Fruit fly (Drosophila melanogaster) whole organism, prepupa: ENCODE data around the gene CG7130.

Experiments
- CG10631 ChIP-seq: fragments of 200-800 bp; sonication (Bioruptor generic); optimal IDR thresholded peaks from 2 replicates; lab custom pipeline; 2016; ENCODE audit warnings: missing biosample characterization, missing genetic modification characterization
- CG10669 ChIP-seq: fragments of 200-800 bp; sonication (Bioruptor generic); optimal IDR thresholded peaks from 3 replicates; lab custom pipeline; 2018; ENCODE audit warnings: missing biosample characterization, mild to moderate bottlenecking, missing genetic modification characterization, moderate library complexity
- CG11294 ChIP-seq: fragments of 200-800 bp; sonication (Bioruptor generic); IDR thresholded peaks from 2 replicates; pipeline ENCODE4 v1.3.6; 2022; ENCODE audit warnings: missing biosample characterization, missing genetic modification characterization
- CG11762 ChIP-seq: fragments of 200-800 bp; sonication (Bioruptor generic); optimal IDR thresholded peaks from 3 replicates; lab custom pipeline; 2016; ENCODE audit warnings: missing biosample characterization, missing genetic modification characterization; ENCODE audit not compliant: insufficient read depth
- CG11902 ChIP-seq: fragments of 200-800 bp; sonication (Bioruptor generic); optimal IDR thresholded peaks from 3 replicates; lab custom pipeline; 2016; ENCODE audit warnings: missing biosample characterization, missing genetic modification characterization
- CG15336 ChIP-seq: fragments of 200-800 bp; sonication (Bioruptor generic); IDR thresholded peaks from 2 replicates; pipeline ENCODE4 v1.3.6; 2022; ENCODE audit warnings: missing biosample characterization, missing genetic modification characterization
- CG1621 ChIP-seq: fragments of 200-800 bp; sonication (Bioruptor generic); optimal IDR thresholded peaks from 3 replicates; lab custom pipeline; 2018; ENCODE audit warnings: missing biosample characterization, mild to moderate bottlenecking, missing genetic modification characterization
- CG16779 ChIP-seq: fragments of 200-800 bp; sonication (Bioruptor generic); optimal IDR thresholded peaks from 3 replicates; lab custom pipeline; 2017; ENCODE audit warnings: missing biosample characterization, mild to moderate bottlenecking, missing genetic modification characterization
- CG31627 ChIP-seq: fragments of 200-800 bp; sonication (Bioruptor generic); optimal IDR thresholded peaks from 3 replicates; lab custom pipeline; 2016; ENCODE audit warnings: missing biosample characterization, missing genetic modification characterization
- CG32006 ChIP-seq: fragments of 200-800 bp; sonication (Bioruptor generic); optimal IDR thresholded peaks from 3 replicates; lab custom pipeline; 2017; ENCODE audit warnings: missing biosample characterization, mild to moderate bottlenecking, missing genetic modification characterization
- CG34406 ChIP-seq: fragments of 200-800 bp; sonication (Bioruptor generic); optimal IDR thresholded peaks from 3 replicates; lab custom pipeline; 2016; ENCODE audit warnings: missing biosample characterization, missing genetic modification characterization
- CG3919 ChIP-seq: fragments of 200-800 bp; sonication (Bioruptor generic); optimal IDR thresholded peaks from 3 replicates; lab custom pipeline; 2016; ENCODE audit warnings: missing biosample characterization, missing genetic modification characterization
- CG4318 ChIP-seq: fragments of 200-800 bp; sonication (Bioruptor generic); optimal IDR thresholded peaks from 3 replicates; lab custom pipeline; 2017; ENCODE audit warnings: missing biosample characterization, mild to moderate bottlenecking, missing genetic modification characterization
- CG6163 ChIP-seq: fragments of 200-800 bp; sonication (Bioruptor generic); IDR thresholded peaks from 3 replicates; pipeline ENCODE4 v1.3.6; 2022; ENCODE audit warnings: missing biosample characterization, missing genetic modification characterization
- CG6276 ChIP-seq: fragments of 200-800 bp; sonication (Bioruptor generic); optimal IDR thresholded peaks from 2 replicates; lab custom pipeline; 2017; ENCODE audit warnings: missing biosample characterization, mild to moderate bottlenecking, missing genetic modification characterization
- CG6792 ChIP-seq: fragments of 200-800 bp; sonication (Bioruptor generic); optimal IDR thresholded peaks from 3 replicates; lab custom pipeline; 2016; ENCODE audit warnings: missing biosample characterization, missing genetic modification characterization
- CG6808 ChIP-seq: fragments of 200-800 bp; sonication (Bioruptor generic); optimal IDR thresholded peaks from 3 replicates; lab custom pipeline; 2017; ENCODE audit warnings: missing biosample characterization, missing genetic modification characterization, mild to moderate bottlenecking, moderate library complexity, missing genetic modification reagents
- CG6854 ChIP-seq: fragments of 200-800 bp; sonication (Bioruptor generic); optimal IDR thresholded peaks from 2 replicates; lab custom pipeline; 2017; ENCODE audit warnings: missing biosample characterization, mild to moderate bottlenecking, missing genetic modification characterization
- CG7368 ChIP-seq: fragments of 200-800 bp; sonication (Bioruptor generic); optimal IDR thresholded peaks from 3 replicates; lab custom pipeline; 2016; ENCODE audit warnings: missing biosample characterization, missing genetic modification characterization
- CG8119 ChIP-seq: fragments of 200-800 bp; sonication (Bioruptor generic); IDR thresholded peaks from 3 replicates; pipeline ENCODE4 v1.3.6; 2022; ENCODE audit warnings: missing biosample characterization, missing genetic modification characterization
- CG8632 ChIP-seq: fragments of 200-800 bp; sonication (Bioruptor generic); optimal IDR thresholded peaks from 3 replicates; lab custom pipeline; 2016; ENCODE audit warnings: missing biosample characterization, missing genetic modification characterization
- Eip75B ChIP-seq: fragments of 200-800 bp; sonication (Bioruptor generic); optimal IDR thresholded peaks from 3 replicates; lab custom pipeline; 2016; ENCODE audit warnings: missing biosample characterization, missing genetic modification characterization
- Ets21C ChIP-seq: fragments of 200-800 bp; sonication (Bioruptor generic); optimal IDR thresholded peaks from 3 replicates; lab custom pipeline; 2016; ENCODE audit warnings: missing biosample characterization, missing genetic modification characterization
- Ets96B ChIP-seq: fragments of 200-800 bp; optimal IDR thresholded peaks from 2 replicates; lab custom pipeline; 2019; ENCODE audit warnings: missing biosample characterization, mild to moderate bottlenecking, missing genetic modification characterization, moderate library complexity
- Gug ChIP-seq: fragments of 200-800 bp; sonication (Bioruptor generic); IDR thresholded peaks from 2 replicates; pipeline ENCODE4 v1.3.6; 2022; ENCODE audit warnings: missing biosample characterization, missing genetic modification characterization
- Hr38 ChIP-seq: sonication (Bioruptor generic); optimal IDR thresholded peaks from 2 replicates; lab custom pipeline; 2016; ENCODE audit warnings: missing biosample characterization, missing genetic modification characterization
- Hr39 ChIP-seq: fragments of 200-800 bp; sonication (Bioruptor generic); optimal IDR thresholded peaks from 2 replicates; lab custom pipeline; 2016; ENCODE audit warnings: missing biosample characterization, missing genetic modification characterization
- Hr4 ChIP-seq: fragments of 200-800 bp; sonication (Bioruptor generic); optimal IDR thresholded peaks from 3 replicates; lab custom pipeline; 2016; ENCODE audit warnings: missing biosample characterization, missing genetic modification characterization
- Lpt ChIP-seq: fragments of 200-800 bp; sonication (Bioruptor generic); optimal IDR thresholded peaks from 3 replicates; lab custom pipeline; 2016; ENCODE audit warnings: missing biosample characterization, missing genetic modification characterization
- Met ChIP-seq: fragments of 200-800 bp; sonication (Bioruptor generic); optimal IDR thresholded peaks from 3 replicates; lab custom pipeline; 2016; ENCODE audit warnings: missing biosample characterization, missing genetic modification characterization
- OdsH ChIP-seq: fragments of 200-800 bp; sonication (Bioruptor generic); optimal IDR thresholded peaks from 3 replicates; lab custom pipeline; 2016; ENCODE audit warnings: missing biosample characterization, missing genetic modification characterization
- Smox ChIP-seq: fragments of 200-800 bp; sonication (Bioruptor generic); optimal IDR thresholded peaks from 3 replicates; lab custom pipeline; 2016; ENCODE audit warnings: missing biosample characterization, missing genetic modification characterization
- Sox14 ChIP-seq: fragments of 200-800 bp; sonication (Bioruptor generic); optimal IDR thresholded peaks from 3 replicates; lab custom pipeline; 2016; ENCODE audit warnings: missing biosample characterization, missing genetic modification characterization
- Sox15 ChIP-seq: fragments of 200-800 bp; sonication (Bioruptor generic); optimal IDR thresholded peaks from 3 replicates; lab custom pipeline; 2016; ENCODE audit warnings: missing biosample characterization, missing genetic modification characterization
- achi ChIP-seq: fragments of 200-800 bp; sonication (Bioruptor generic); optimal IDR thresholded peaks from 3 replicates; lab custom pipeline; 2016; ENCODE audit warnings: missing biosample characterization, missing genetic modification characterization
- cyc ChIP-seq: fragments of 200-800 bp; sonication (Bioruptor generic); optimal IDR thresholded peaks from 3 replicates; lab custom pipeline; 2016; ENCODE audit warnings: missing biosample characterization, missing genetic modification characterization
- dac ChIP-seq: fragments of 200-800 bp; sonication (Bioruptor generic); optimal IDR thresholded peaks from 2 replicates; lab custom pipeline; 2017; ENCODE audit warnings: missing biosample characterization, mild to moderate bottlenecking, missing genetic modification characterization
- dsx ChIP-seq: fragments of 200-800 bp; optimal IDR thresholded peaks from 3 replicates; lab custom pipeline; 2019; ENCODE audit warnings: missing biosample characterization, mild to moderate bottlenecking, missing genetic modification characterization, moderate library complexity; ENCODE audit not compliant: poor library complexity, severe bottlenecking
- esn ChIP-seq: fragments of 200-800 bp; sonication (Bioruptor generic); optimal IDR thresholded peaks from 2 replicates; lab custom pipeline; 2016; ENCODE audit warnings: missing biosample characterization, mild to moderate bottlenecking, missing genetic modification characterization, moderate library complexity
- fd59A ChIP-seq: fragments of 200-800 bp; sonication (Bioruptor generic); optimal IDR thresholded peaks from 2 replicates; lab custom pipeline; 2017; ENCODE audit warnings: missing biosample characterization, mild to moderate bottlenecking, missing genetic modification characterization, missing genetic modification reagents
- fd85E ChIP-seq: fragments of 200-800 bp; sonication (Bioruptor generic); optimal IDR thresholded peaks from 3 replicates; lab custom pipeline; 2016; ENCODE audit warnings: missing biosample characterization, missing genetic modification characterization
- fkh ChIP-seq: fragments of 200-800 bp; sonication (Bioruptor generic); optimal IDR thresholded peaks from 3 replicates; lab custom pipeline; 2017; ENCODE audit warnings: missing biosample characterization, mild to moderate bottlenecking, missing genetic modification characterization, moderate library complexity
- lz ChIP-seq: fragments of 200-800 bp; sonication (Bioruptor generic); optimal IDR thresholded peaks from 3 replicates; lab custom pipeline; 2016; ENCODE audit warnings: missing biosample characterization, missing genetic modification characterization
- net ChIP-seq: fragments of 200-800 bp; sonication (Bioruptor generic); optimal IDR thresholded peaks from 3 replicates; lab custom pipeline; 2016; ENCODE audit warnings: missing biosample characterization, missing genetic modification characterization
- pdm3 ChIP-seq: fragments of 200-800 bp; sonication (Bioruptor generic); optimal IDR thresholded peaks from 3 replicates; lab custom pipeline; 2016; ENCODE audit warnings: missing biosample characterization, missing genetic modification characterization
- salr ChIP-seq, 2 experiments: fragments of 200-800 bp; sonication (Bioruptor generic); optimal IDR thresholded peaks; 3 replicates each; lab custom pipeline; 2016 to 2018; ENCODE audit warnings: missing biosample characterization in 2 of 2, missing genetic modification characterization in 2 of 2, mild to moderate bottlenecking in 1 of 2
- spab ChIP-seq: fragments of 200-800 bp; sonication (Bioruptor generic); optimal IDR thresholded peaks from 2 replicates; lab custom pipeline; 2017; ENCODE audit warnings: missing biosample characterization, mild to moderate bottlenecking, missing genetic modification characterization, missing genetic modification reagents
- ss ChIP-seq, 2 experiments: fragments of 200-800 bp; sonication (Bioruptor generic); optimal IDR thresholded peaks; 2 replicates in 1 of 2; 3 replicates in 1 of 2; lab custom pipeline; 2017 to 2018; ENCODE audit warnings: mild to moderate bottlenecking in 2 of 2, missing biosample characterization in 2 of 2, missing genetic modification characterization in 2 of 2, moderate library complexity in 1 of 2
- topi ChIP-seq: fragments of 200-800 bp; sonication (Bioruptor generic); optimal IDR thresholded peaks from 3 replicates; lab custom pipeline; 2016; ENCODE audit warnings: missing biosample characterization, missing genetic modification characterization
- vri ChIP-seq: fragments of 200-800 bp; sonication (Bioruptor generic); optimal IDR thresholded peaks from 3 replicates; lab custom pipeline; 2016; ENCODE audit warnings: missing biosample characterization, mild to moderate bottlenecking, missing genetic modification characterization

Gene CG7130

dm6 chr3L:22075706-22076398 lies at the start of gene CG7130, which contains the start of gene RpLP0:
Gene CG7130, minus strand, starts transcription at chr3L:22075756.
Gene RpLP0, plus strand, starts transcription at chr3L:22075867.
- TF ChIP-seq CG7368 (GFP tag; lab: Kevin White, UChicago) (peak; percentile 84), CG15336 (GFP tag; lab: Robert Waterston, UW) (peak; percentile 38; the same call in 1 of the 2 replicates), CG6276 (peak; percentile 44), net (GFP tag; lab: Kevin White, UChicago) (peak; percentile 88), CG6808 (GFP tag; lab: Kevin White, UChicago) (peak; percentile 72), CG8632 (GFP tag; lab: Kevin White, UChicago) (peak; percentile 73), CG6792 (peak; percentile 77), CG8119 (peak; percentile 38; the same call in 2 of the 3 replicates), Smox (peak; percentile 77), CG4318 (GFP tag; lab: Kevin White, UChicago) (no peak), lz (GFP tag; lab: Kevin White, UChicago) (peak; percentile 89), CG31627 (peak; percentile 85), dac (GFP tag; lab: Kevin White, UChicago) (peak; percentile 76), CG32006 (peak; percentile 61), achi (peak; percentile 84), Ets96B (tag; lab: Kevin White, UChicago) (peak; percentile 43), pdm3 (GFP tag; lab: Kevin White, UChicago) (peak; percentile 85), Gug (GFP tag; lab: Robert Waterston, UW) (no peak), Sox15 (GFP tag; lab: Kevin White, UChicago) (peak; percentile 40), dsx (GFP tag; lab: Kevin White, UChicago) (peak; percentile 54), Hr38 (GFP tag; lab: Kevin White, UChicago) (no peak), spab (GFP tag; lab: Kevin White, UChicago) (peak; percentile 73), topi (GFP tag; lab: Kevin White, UChicago) (peak; percentile 89), Sox14 (GFP tag; lab: Kevin White, UChicago) (peak; percentile 81), CG1621 (peak; percentile 78), Lpt (peak; percentile 41), fd59A (peak; percentile 70), CG10669 (GFP tag; lab: Kevin White, UChicago) (peak; percentile 75), Hr4 (GFP tag; lab: Kevin White, UChicago) (peak; percentile 45), Hr39 (GFP tag; lab: Kevin White, UChicago) (peak; percentile 86), vri (GFP tag; lab: Kevin White, UChicago) (peak; percentile 89), cyc (peak; percentile 88), Eip75B (GFP tag; lab: Kevin White, UChicago) (peak; percentile 81), CG16779 (tag; lab: Kevin White, UChicago) (peak; percentile 77), CG6163 (GFP tag; lab: Robert Waterston, UW) (peak; percentile 90), ss (GFP tag; optimal IDR thresholded peaks at IDR 0.05; lab: Kevin White, UChicago) (peak; percentile 77 to 88), OdsH (GFP tag; lab: Kevin White, UChicago) (peak; percentile 85), fkh (GFP tag; lab: Kevin White, UChicago) (peak; percentile 85), CG11902 (GFP tag; lab: Kevin White, UChicago) (peak; percentile 64), CG11762 (GFP tag; lab: Kevin White, UChicago) (peak; percentile 71), Met (GFP tag; lab: Kevin White, UChicago) (peak; percentile 90), CG10631 (peak; percentile 68), salr (GFP tag; optimal IDR thresholded peaks at IDR 0.05; lab: Kevin White, UChicago) (peak in 1 of 2 experiments; percentile 87), CG34406 (GFP tag; lab: Kevin White, UChicago) (peak; percentile 83), CG3919 (peak; percentile 92), Ets21C (GFP tag; lab: Kevin White, UChicago) (peak; percentile 32), CG11294 (GFP tag; lab: Robert Waterston, UW) (no peak), fd85E (GFP tag; lab: Kevin White, UChicago) (peak; percentile 68), esn (peak; percentile 91), CG6854 (GFP tag; lab: Kevin White, UChicago) (peak; percentile 94)
